Fruit fly (Drosophila melanogaster): ENCODE data around the gene CG12684.

DNA sequence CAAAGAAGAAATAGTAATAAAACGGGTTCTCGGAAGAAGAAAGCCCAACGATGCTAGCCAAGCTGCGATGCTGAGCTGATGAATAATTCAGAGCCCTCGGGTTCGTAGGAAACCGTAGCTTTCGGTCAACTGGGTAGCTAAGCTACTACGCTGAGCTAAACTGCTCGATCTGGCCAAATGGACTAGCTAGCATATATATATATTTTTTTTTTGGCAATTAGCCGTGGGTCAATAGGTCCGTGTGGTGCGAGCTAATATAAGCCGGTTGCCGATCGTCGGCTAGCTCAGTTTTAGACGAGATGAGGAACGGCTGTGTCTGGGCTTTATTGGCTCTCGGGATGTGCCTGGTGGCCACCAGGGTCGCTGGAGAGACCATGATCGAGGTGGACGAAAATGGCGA lies 14.0 kb downstream of the CG12684 start, which contains the start of gene CG3546:
- TF ChIP-seq CG4318 (GFP tag; optimal IDR thresholded peaks at IDR 0.05) = no peak
- no peak for TF ChIP-seq CG8319 (GFP tag; optimal IDR thresholded peaks at IDR 0.05)
